Worm (Caenorhabditis elegans): ENCODE data around the gene cah-2.

The cah-2 gene

ce11 chrII:7478487-7479234 lies 4.2 kb downstream of the cah-2 start, which contains the start of the genes aka-1 and ubc-6 (continued):
- TF ChIP-seq pqm-1 (tag; optimal IDR thresholded peaks at IDR 0.05): no peak
- peak; percentile 54 for TF ChIP-seq lin-13 (GFP tag; optimal IDR thresholded peaks at IDR 0.05)
- TF ChIP-seq fkh-4 (tag; optimal IDR thresholded peaks at IDR 0.05; ENCODE audit: borderline replicate concordance): no peak
- no peak for TF ChIP-seq nhr-12 (tag; optimal IDR thresholded peaks at IDR 0.05)
- no peak for TF ChIP-seq ceh-90 (tag; optimal IDR thresholded peaks at IDR 0.05)
- TF ChIP-seq nhr-77 (tag; optimal IDR thresholded peaks at IDR 0.05): peak; percentile 82
- TF ChIP-seq unc-98 (GFP tag; IDR thresholded peaks at IDR 0.05): no peak
- peak; percentile 84 for TF ChIP-seq mab-9 (GFP tag; IDR thresholded peaks at IDR 0.05)
- TF ChIP-seq nhr-47 (tag; optimal IDR thresholded peaks at IDR 0.05): peak; percentile 92
- peak; percentile 79 for TF ChIP-seq swsn-7 (tag; optimal IDR thresholded peaks at IDR 0.05)
- peak; percentile 93 for TF ChIP-seq nhr-85 (tag)
- TF ChIP-seq nhr-11 (tag; optimal IDR thresholded peaks at IDR 0.05): peak; percentile 17
- TF ChIP-seq ceh-82 (tag; optimal IDR thresholded peaks at IDR 0.05): peak; percentile 46 to 85 (median 68)
- peak; percentile 84 for TF ChIP-seq isw-1 (GFP tag; IDR thresholded peaks at IDR 0.05)
- peak; percentile 31 for TF ChIP-seq irx-1 (tag; optimal IDR thresholded peaks at IDR 0.05)
- no peak for TF ChIP-seq C34B4.2 (tag; optimal IDR thresholded peaks at IDR 0.05)
- TF ChIP-seq ama-1 (optimal IDR thresholded peaks at IDR 0.05): no peak
- peak; percentile 81 for TF ChIP-seq xbp-1 (tag; optimal IDR thresholded peaks at IDR 0.05)
- TF ChIP-seq sup-37 (GFP tag; optimal IDR thresholded peaks at IDR 0.05): no peak
- TF ChIP-seq nhr-71 (tag; optimal IDR thresholded peaks at IDR 0.05): peak; percentile 91
- no peak for TF ChIP-seq efl-3 (GFP tag; optimal IDR thresholded peaks at IDR 0.05)
- TF ChIP-seq vab-15 (tag; optimal IDR thresholded peaks at IDR 0.05): no peak
- peak; percentile 50 for TF ChIP-seq zip-4 (GFP tag; optimal IDR thresholded peaks at IDR 0.05)
- no peak for TF ChIP-seq unc-30 (tag; optimal IDR thresholded peaks at IDR 0.05)
- peak; percentile 48 for TF ChIP-seq skn-1 (tag; optimal IDR thresholded peaks at IDR 0.05)
- peak; percentile 80 for TF ChIP-seq mep-1 (tag; optimal IDR thresholded peaks at IDR 0.05)
- TF ChIP-seq jun-1 (tag; optimal IDR thresholded peaks at IDR 0.05): peak; percentile 78

ce11 chrII:7469318-7469717 lies 13.6 kb downstream of the cah-2 start:
- TF ChIP-seq zip-4 (GFP tag; optimal IDR thresholded peaks at IDR 0.05) (no peak), nhr-20 (tag; optimal IDR thresholded peaks at IDR 0.05) (no peak), ceh-8 (GFP tag; optimal IDR thresholded peaks at IDR 0.05) (no peak), hpl-2 (GFP tag; optimal IDR thresholded peaks at IDR 0.05) (no peak), nhr-77 (tag; optimal IDR thresholded peaks at IDR 0.05) (no peak), efl-1 (optimal IDR thresholded peaks at IDR 0.05) (no peak), efl-1 (GFP tag; optimal IDR thresholded peaks at IDR 0.05 in 1 of 2) (peak in 1 of 2 experiments; percentile 22), fkh-10 (GFP tag; optimal IDR thresholded peaks at IDR 0.05) (peak; percentile 96), lin-14 (GFP tag; optimal IDR thresholded peaks at IDR 0.05) (peak; percentile 47), nhr-71 (tag; optimal IDR thresholded peaks at IDR 0.05) (no peak), lin-39 (tag; optimal IDR thresholded peaks at IDR 0.05) (no peak), ama-1 (optimal IDR thresholded peaks at IDR 0.05) (no peak), lin-13 (GFP tag; optimal IDR thresholded peaks at IDR 0.05) (no peak), ces-1 (GFP tag; optimal IDR thresholded peaks at IDR 0.05) (peak; percentile 40)

ce11 chrII:7465519-7465918 lies 17.4 kb downstream of the cah-2 start, which contains the start of gene sro-1:
sro-1 (minus strand) TSS chrII:7465619.
- TF ChIP-seq aha-1 (tag; optimal IDR thresholded peaks at IDR 0.05): no peak
- no peak for TF ChIP-seq nhr-11 (tag; optimal IDR thresholded peaks at IDR 0.05)
- no peak for TF ChIP-seq nhr-237 (tag; optimal IDR thresholded peaks at IDR 0.05)
- no peak for TF ChIP-seq unc-130 (tag; optimal IDR thresholded peaks at IDR 0.05)
- TF ChIP-seq ztf-11 (tag; optimal IDR thresholded peaks at IDR 0.05): no peak
- no peak for TF ChIP-seq ceh-88 (GFP tag; IDR thresholded peaks at IDR 0.05)
- TF ChIP-seq nhr-12 (tag; optimal IDR thresholded peaks at IDR 0.05): no peak
- TF ChIP-seq jun-1 (tag; optimal IDR thresholded peaks at IDR 0.05): no peak
- no peak for TF ChIP-seq ceh-90 (tag; optimal IDR thresholded peaks at IDR 0.05)
- no peak for TF ChIP-seq unc-98 (GFP tag; IDR thresholded peaks at IDR 0.05)
- no peak for TF ChIP-seq mep-1 (tag; optimal IDR thresholded peaks at IDR 0.05)
- TF ChIP-seq sox-4 (tag; optimal IDR thresholded peaks at IDR 0.05): no peak
- no peak for TF ChIP-seq lin-15B (tag; optimal IDR thresholded peaks at IDR 0.05)
- no peak for TF ChIP-seq nhr-77 (tag; optimal IDR thresholded peaks at IDR 0.05)
- TF ChIP-seq mab-9 (GFP tag; IDR thresholded peaks at IDR 0.05): no peak
- TF ChIP-seq lsy-2 (tag; optimal IDR thresholded peaks at IDR 0.05): no peak
- TF ChIP-seq nhr-28 (tag; optimal IDR thresholded peaks at IDR 0.05): no peak
- no peak for TF ChIP-seq unc-86 (tag; optimal IDR thresholded peaks at IDR 0.05)
- TF ChIP-seq sup-37 (GFP tag; optimal IDR thresholded peaks at IDR 0.05): no peak
- TF ChIP-seq mef-2 (tag; optimal IDR thresholded peaks at IDR 0.05): no peak

Measured in whole organism, L1 larva.